Worm (Caenorhabditis elegans) whole organism, L1 larva: ENCODE measurements around the gene F59B10.6.

ENCODE experiments used
- C16A3.4 ChIP-seq: fragments of 150-350 bp; optimal IDR thresholded peaks from 2 replicates; lab custom pipeline; 2014; ENCODE audit warnings: missing biosample characterization, missing genetic modification characterization
- F16B12.6 ChIP-seq: fragments of 150-350 bp; optimal IDR thresholded peaks from 2 replicates; lab custom pipeline; 2014; ENCODE audit warnings: missing biosample characterization, missing genetic modification characterization
- Y116A8C.19 ChIP-seq: sonication (generic microtip); optimal IDR thresholded peaks from 2 replicates; lab custom pipeline; 2016; ENCODE audit warnings: missing compliant biosample characterization, missing genetic modification characterization, borderline replicate concordance
- alr-1 ChIP-seq: fragments of 200-800 bp; sonication (Bioruptor generic); optimal IDR thresholded peaks from 2 replicates; lab custom pipeline; 2018; ENCODE audit warnings: borderline replicate concordance, mild to moderate bottlenecking, missing genetic modification characterization, missing compliant biosample characterization
- aly-2 ChIP-seq: fragments of 150-350 bp; optimal IDR thresholded peaks from 2 replicates; lab custom pipeline; 2014; ENCODE audit warnings: missing biosample characterization, missing genetic modification characterization
- blmp-1 ChIP-seq: fragments of 150-350 bp; optimal IDR thresholded peaks from 2 replicates; lab custom pipeline; 2014; ENCODE audit warnings: missing biosample characterization, missing genetic modification characterization
- ceh-63 ChIP-seq: fragments of 200-800 bp; sonication (Bioruptor generic); optimal IDR thresholded peaks from 2 replicates; lab custom pipeline; 2018; ENCODE audit warnings: mild to moderate bottlenecking, missing genetic modification characterization, missing compliant biosample characterization
- ceh-8 ChIP-seq: fragments of 200-800 bp; sonication (Bioruptor generic); optimal IDR thresholded peaks from 2 replicates; lab custom pipeline; 2018; ENCODE audit warnings: mild to moderate bottlenecking, missing genetic modification characterization, moderate library complexity, missing compliant biosample characterization
- ceh-82 ChIP-seq, 3 experiments: fragments of 150-350 bp in 1 of 3; sonication (generic microtip) in 2 of 3; optimal IDR thresholded peaks; 2 replicates each; lab custom pipeline; 2014 to 2017; ENCODE audit warnings: missing biosample characterization in 3 of 3, missing genetic modification characterization in 3 of 3
- ceh-90 ChIP-seq: sonication (generic microtip); optimal IDR thresholded peaks from 2 replicates; lab custom pipeline; 2016; ENCODE audit warnings: missing genetic modification characterization, missing compliant biosample characterization
- ces-1 ChIP-seq: fragments of 150-350 bp; optimal IDR thresholded peaks from 2 replicates; lab custom pipeline; 2014; ENCODE audit warnings: missing biosample characterization, missing genetic modification reagents, missing genetic modification characterization
- dpl-1 ChIP-seq, 3 experiments: fragments of 150-350 bp in 2 of 3; sonication (generic microtip) in 1 of 3; optimal IDR thresholded peaks; 2 replicates each; lab custom pipeline; 2014 to 2017; ENCODE audit warnings: missing biosample characterization in 3 of 3, missing genetic modification characterization in 3 of 3, missing genetic modification reagents in 3 of 3
- dsc-1 ChIP-seq: sonication (generic microtip); optimal IDR thresholded peaks from 2 replicates; lab custom pipeline; 2016; ENCODE audit warnings: mild to moderate bottlenecking, missing genetic modification characterization, missing compliant biosample characterization
- efl-1 ChIP-seq, 4 experiments: fragments of 150-350 bp; optimal IDR thresholded peaks in 3 of 4; peaks in 1 of 4; 1 replicate in 1 of 4; 2 replicates in 3 of 4; lab custom pipeline; 2014; ENCODE audit warnings: missing biosample characterization in 2 of 4, missing genetic modification characterization in 2 of 4, missing genetic modification reagents in 2 of 4
- elt-3 ChIP-seq, 6 experiments: fragments of 150-350 bp in 1 of 6; sonication (generic microtip); optimal IDR thresholded peaks; 2 replicates each; lab custom pipeline; 2017 to 2018; ENCODE audit warnings: missing biosample characterization in 6 of 6, missing genetic modification characterization in 6 of 6, inconsistent platforms in 1 of 6
- ets-5 ChIP-seq: fragments of 200-800 bp; sonication (Bioruptor generic); IDR thresholded peaks from 2 replicates; pipeline ENCODE4 v1.3.6; 2022; ENCODE audit warnings: missing genetic modification characterization, missing compliant biosample characterization
- fkh-4 ChIP-seq: sonication (generic microtip); optimal IDR thresholded peaks from 2 replicates; lab custom pipeline; 2016; ENCODE audit warnings: missing compliant biosample characterization, missing genetic modification characterization, borderline replicate concordance
- fkh-8 ChIP-seq: sonication (generic microtip); optimal IDR thresholded peaks from 2 replicates; lab custom pipeline; 2016; ENCODE audit warnings: mild to moderate bottlenecking, missing genetic modification characterization, missing compliant biosample characterization
- irx-1 ChIP-seq: sonication (generic microtip); optimal IDR thresholded peaks from 2 replicates; lab custom pipeline; 2016; ENCODE audit warnings: missing genetic modification characterization, missing compliant biosample characterization
- lin-13 ChIP-seq: fragments of 150-350 bp; optimal IDR thresholded peaks from 2 replicates; lab custom pipeline; 2014; ENCODE audit warnings: missing biosample characterization, missing genetic modification reagents, missing genetic modification characterization
- lin-14 ChIP-seq: fragments of 200-800 bp; sonication (Bioruptor generic); optimal IDR thresholded peaks from 2 replicates; lab custom pipeline; 2018; ENCODE audit warnings: mild to moderate bottlenecking, missing genetic modification characterization, moderate library complexity, missing compliant biosample characterization
- lin-39 ChIP-seq: fragments of 150-350 bp; optimal IDR thresholded peaks from 2 replicates; lab custom pipeline; 2014; ENCODE audit warnings: missing biosample characterization, missing genetic modification reagents, missing genetic modification characterization
- lir-3 ChIP-seq: sonication (generic microtip); optimal IDR thresholded peaks from 2 replicates; lab custom pipeline; 2016; ENCODE audit warnings: mild to moderate bottlenecking, missing genetic modification characterization, moderate library complexity, missing compliant biosample characterization; ENCODE audit not compliant: poor library complexity
- lsy-2 ChIP-seq, 2 experiments: fragments of 150-350 bp; optimal IDR thresholded peaks; 2 replicates each; lab custom pipeline; 2014; ENCODE audit warnings: missing biosample characterization in 2 of 2, missing genetic modification characterization in 2 of 2
- nhr-11 ChIP-seq: fragments of 150-350 bp; optimal IDR thresholded peaks from 2 replicates; lab custom pipeline; 2014; ENCODE audit warnings: missing biosample characterization, missing genetic modification characterization
- nhr-19 ChIP-seq: fragments of 200-800 bp; sonication (Bioruptor generic); conservative IDR thresholded peaks from 2 replicates; pipeline ENCODE4 v1.3.6; 2022; ENCODE audit warnings: missing genetic modification characterization, missing compliant biosample characterization
- nhr-237 ChIP-seq: fragments of 150-350 bp; optimal IDR thresholded peaks from 2 replicates; lab custom pipeline; 2014; ENCODE audit warnings: missing biosample characterization, missing genetic modification characterization
- nhr-77 ChIP-seq: fragments of 150-350 bp; optimal IDR thresholded peaks from 2 replicates; lab custom pipeline; 2014; ENCODE audit warnings: missing biosample characterization, missing genetic modification characterization
- nhr-84 ChIP-seq: sonication (generic microtip); optimal IDR thresholded peaks from 2 replicates; lab custom pipeline; 2017; ENCODE audit warnings: missing biosample characterization, missing genetic modification characterization
- nhr-85 ChIP-seq: sonication (generic microtip); peaks from one replicate; lab custom pipeline; 2016; ENCODE audit warnings: missing genetic modification characterization, inconsistent platforms, missing compliant biosample characterization
- nhr-90 ChIP-seq: sonication (generic microtip); optimal IDR thresholded peaks from 2 replicates; lab custom pipeline; 2016; ENCODE audit warnings: mild to moderate bottlenecking, missing genetic modification characterization, missing compliant biosample characterization; ENCODE audit not compliant: poor library complexity
- pag-3 ChIP-seq: sonication (generic microtip); optimal IDR thresholded peaks from 2 replicates; lab custom pipeline; 2017; ENCODE audit warnings: missing genetic modification characterization, mild to moderate bottlenecking, missing compliant biosample characterization, antibody characterized with exemption, borderline replicate concordance; ENCODE audit not compliant: insufficient read depth
- pax-3 ChIP-seq: fragments of 200-800 bp; sonication (Bioruptor generic); optimal IDR thresholded peaks from 2 replicates; lab custom pipeline; 2018; ENCODE audit warnings: mild to moderate bottlenecking, missing genetic modification characterization, moderate library complexity, missing compliant biosample characterization
- skn-1 ChIP-seq: fragments of 150-350 bp; optimal IDR thresholded peaks from 2 replicates; lab custom pipeline; 2014; ENCODE audit warnings: missing biosample characterization, missing genetic modification characterization
- snpc-4 ChIP-seq: fragments of 150-350 bp; optimal IDR thresholded peaks from 2 replicates; lab custom pipeline; 2014; ENCODE audit warnings: missing biosample characterization, missing genetic modification characterization
- sox-4 ChIP-seq: sonication (generic microtip); optimal IDR thresholded peaks from 2 replicates; lab custom pipeline; 2016; ENCODE audit warnings: missing genetic modification characterization, missing compliant biosample characterization
- sptf-1 ChIP-seq: fragments of 150-350 bp; optimal IDR thresholded peaks from 2 replicates; lab custom pipeline; 2014; ENCODE audit warnings: missing biosample characterization, missing genetic modification characterization
- sup-37 ChIP-seq: fragments of 200-800 bp; sonication (Bioruptor generic); optimal IDR thresholded peaks from 2 replicates; lab custom pipeline; 2018; ENCODE audit warnings: mild to moderate bottlenecking, missing genetic modification characterization, missing compliant biosample characterization
- swsn-7 ChIP-seq: sonication (generic microtip); optimal IDR thresholded peaks from 2 replicates; lab custom pipeline; 2016; ENCODE audit warnings: missing genetic modification characterization, missing compliant biosample characterization
- tbx-2 ChIP-seq: sonication (generic microtip); optimal IDR thresholded peaks from 2 replicates; lab custom pipeline; 2016; ENCODE audit warnings: missing genetic modification characterization, missing compliant biosample characterization
- tlp-1 ChIP-seq: fragments of 150-350 bp; optimal IDR thresholded peaks from 2 replicates; lab custom pipeline; 2014; ENCODE audit warnings: missing biosample characterization, missing genetic modification characterization
- unc-130 ChIP-seq: fragments of 150-350 bp; optimal IDR thresholded peaks from 2 replicates; lab custom pipeline; 2017; ENCODE audit warnings: missing biosample characterization, missing genetic modification characterization, inconsistent platforms
- unc-62 ChIP-seq: fragments of 150-350 bp; optimal IDR thresholded peaks from 2 replicates; lab custom pipeline; 2014; ENCODE audit warnings: missing biosample characterization, missing genetic modification reagents, missing genetic modification characterization
- unc-86 ChIP-seq: sonication (generic microtip); optimal IDR thresholded peaks from 2 replicates; lab custom pipeline; 2016; ENCODE audit warnings: missing genetic modification characterization, missing compliant biosample characterization
- vab-15 ChIP-seq: sonication (generic microtip); optimal IDR thresholded peaks from 2 replicates; lab custom pipeline; 2017; ENCODE audit warnings: missing genotype, mild to moderate bottlenecking, missing genetic modification characterization, missing compliant biosample characterization
- xbp-1 ChIP-seq: sonication (generic microtip); optimal IDR thresholded peaks from 2 replicates; lab custom pipeline; 2016; ENCODE audit warnings: missing genetic modification characterization, missing compliant biosample characterization
- zip-4 ChIP-seq: fragments of 200-800 bp; sonication (Bioruptor generic); optimal IDR thresholded peaks from 2 replicates; lab custom pipeline; 2018; ENCODE audit warnings: mild to moderate bottlenecking, missing genetic modification characterization, moderate library complexity, missing compliant biosample characterization
- ztf-11 ChIP-seq, 2 experiments: sonication (generic microtip); optimal IDR thresholded peaks; 2 replicates each; lab custom pipeline; 2016 to 2017; ENCODE audit warnings: missing genetic modification characterization in 2 of 2, missing biosample characterization in 1 of 2, missing compliant biosample characterization in 1 of 2
- ztf-4 ChIP-seq: fragments of 150-350 bp; optimal IDR thresholded peaks from 2 replicates; lab custom pipeline; 2014; ENCODE audit warnings: missing biosample characterization, missing genetic modification characterization

F59B10.6 gene

ce11 chrII:10548778-10549671, 24.8 kb upstream of the F59B10.6 start:
- TF ChIP-seq blmp-1 (tag; lab: Kevin White, UChicago), result peak; percentile 46
- peak; percentile 94 for TF ChIP-seq lin-13 (GFP tag; lab: Kevin White, UChicago)
- 0 out of 2 replicates have a peak, but pooled peaks have one; percentile 5 for TF ChIP-seq ets-5
- no peak for TF ChIP-seq unc-62 (GFP tag; lab: Kevin White, UChicago)
- peak; percentile 85 for TF ChIP-seq C16A3.4 (tag; lab: Kevin White, UChicago)
- TF ChIP-seq tlp-1 (tag; lab: Kevin White, UChicago), result no peak
- peak; percentile 96 for TF ChIP-seq lin-14
- peak; percentile 90 for TF ChIP-seq swsn-7 (tag; lab: Kevin White, UChicago)
- peak; percentile 34 for TF ChIP-seq lir-3 (tag; lab: Kevin White, UChicago)
- TF ChIP-seq ceh-82 (tag; optimal IDR thresholded peaks at IDR 0.05; lab: Kevin White, UChicago), result peak; percentile 85 to 95 (median 94)
- TF ChIP-seq zip-4 (GFP tag; lab: Kevin White, UChicago), result no peak
- TF ChIP-seq skn-1 (tag; lab: Kevin White, UChicago), result peak; percentile 91
- TF ChIP-seq nhr-90 (tag; lab: Kevin White, UChicago), result peak; percentile 65
- TF ChIP-seq ceh-63 (GFP tag; lab: Kevin White, UChicago), result no peak
- peak; percentile 90 for TF ChIP-seq unc-86 (tag; lab: Kevin White, UChicago)
- peak; percentile 76 for TF ChIP-seq nhr-19
- peak in 1 of 2 experiments; percentile 72 for TF ChIP-seq ztf-11 (tag; optimal IDR thresholded peaks at IDR 0.05; lab: Kevin White, UChicago)
- peak; percentile 70 for TF ChIP-seq nhr-77 (tag; lab: Kevin White, UChicago)
- TF ChIP-seq sptf-1 (tag; lab: Kevin White, UChicago), result no peak
- TF ChIP-seq F16B12.6 (tag; lab: Kevin White, UChicago), result peak; percentile 29
- TF ChIP-seq xbp-1 (tag; lab: Kevin White, UChicago), result peak; percentile 78
- TF ChIP-seq elt-3 (tag; optimal IDR thresholded peaks at IDR 0.05; lab: Kevin White, UChicago), result peak in 4 of 6 experiments; percentile 17 to 64 (median 50)
- peak; percentile 71 to 82 for TF ChIP-seq efl-1 (optimal IDR thresholded peaks at IDR 0.05; lab: Kevin White, UChicago)
- peak; percentile 44 to 92 for TF ChIP-seq efl-1 (GFP tag; optimal IDR thresholded peaks at IDR 0.05 in 1 of 2; lab: Kevin White, UChicago)
- peak; percentile 92 for TF ChIP-seq nhr-85 (tag; lab: Kevin White, UChicago)
- TF ChIP-seq Y116A8C.19, result no peak
- peak; percentile 44 to 59 (median 45) for TF ChIP-seq dpl-1 (GFP tag; optimal IDR thresholded peaks at IDR 0.05; lab: Kevin White, UChicago)
- TF ChIP-seq pax-3 (tag; lab: Kevin White, UChicago), result peak; percentile 66
- peak; percentile 59 for TF ChIP-seq snpc-4
- peak; percentile 16 for TF ChIP-seq aly-2 (tag; lab: Kevin White, UChicago)
- TF ChIP-seq ceh-90 (tag; lab: Kevin White, UChicago), result no peak
- peak; percentile 95 for TF ChIP-seq fkh-8 (tag; lab: Kevin White, UChicago)
- TF ChIP-seq ztf-4, result peak; percentile 87
- no peak for TF ChIP-seq nhr-84
- TF ChIP-seq nhr-237 (tag; lab: Kevin White, UChicago), result peak; percentile 48
- peak; percentile 15 for TF ChIP-seq ceh-8 (GFP tag; lab: Kevin White, UChicago)
- no peak for TF ChIP-seq vab-15 (tag; lab: Kevin White, UChicago)
- TF ChIP-seq irx-1 (tag; lab: Kevin White, UChicago), result peak; percentile 34
- peak; percentile 80 for TF ChIP-seq nhr-11 (tag; lab: Kevin White, UChicago)
- TF ChIP-seq ces-1 (GFP tag; lab: Kevin White, UChicago), result no peak
- peak; percentile 83 for TF ChIP-seq tbx-2
- no peak for TF ChIP-seq pag-3 (tag; lab: Kevin White, UChicago)
- TF ChIP-seq lin-39 (tag; lab: Kevin White, UChicago), result no peak
- TF ChIP-seq sox-4 (tag; lab: Kevin White, UChicago), result peak; percentile 36
- peak; percentile 5 for TF ChIP-seq sup-37
- TF ChIP-seq fkh-4 (tag; lab: Kevin White, UChicago), result no peak
- TF ChIP-seq dsc-1, result peak; percentile 57
- no peak for TF ChIP-seq alr-1
- peak; percentile 22 for TF ChIP-seq unc-130 (tag; lab: Kevin White, UChicago)
- TF ChIP-seq lsy-2 (tag; optimal IDR thresholded peaks at IDR 0.05; lab: Kevin White, UChicago), result peak; percentile 81 to 90
